Fruit fly (Drosophila melanogaster): ENCODE data around the gene CG14218.

DNA sequence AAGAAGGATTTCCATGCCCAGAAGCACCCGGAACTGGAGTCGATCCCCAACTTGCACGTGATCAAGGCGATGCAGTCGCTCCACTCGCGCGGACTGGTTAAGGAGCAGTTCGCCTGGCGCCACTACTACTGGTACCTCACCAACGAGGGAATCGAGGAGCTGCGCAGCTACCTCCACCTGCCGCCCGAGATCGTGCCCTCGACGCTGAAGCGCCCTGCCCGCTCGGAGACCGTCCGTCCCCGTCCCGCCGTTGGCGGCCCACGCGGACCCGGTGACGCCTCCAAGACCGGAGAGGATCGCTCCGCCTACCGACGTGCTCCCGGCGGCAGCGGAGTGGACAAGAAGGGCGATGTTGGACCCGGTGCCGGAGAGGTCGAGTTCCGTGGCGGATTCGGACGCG lies 16.7 kb upstream of the CG14218 start:
- no peak for TF ChIP-seq bbx (GFP tag; IDR thresholded peaks at IDR 0.05; ENCODE audit: partially characterized antibody)
- no peak for TF ChIP-seq Atf-2 (GFP tag; optimal IDR thresholded peaks at IDR 0.05)

All from whole organism, embryonic.